Worm (Caenorhabditis elegans) whole organism, L4 larva: ENCODE measurements around the gene F16B12.4.

Experiments
- unc-62 ChIP-seq, 3 experiments: fragments of 150-350 bp in 1 of 3; sonication (generic microtip); optimal IDR thresholded peaks in 2 of 3; peaks in 1 of 3; 1 replicate in 1 of 3; 2 replicates in 2 of 3; lab custom pipeline; 2014 to 2017; ENCODE audit warnings: missing biosample characterization in 3 of 3, missing genetic modification characterization in 3 of 3, missing genetic modification reagents in 3 of 3, missing genotype in 1 of 3
- zfp-3 ChIP-seq: fragments of 200-800 bp; sonication (Bioruptor generic); conservative IDR thresholded peaks from 2 replicates; pipeline ENCODE4 v1.3.6; 2022; ENCODE audit warnings: missing genetic modification reagents, missing genetic modification characterization, missing compliant biosample characterization

ce11 chrX:14118762-14119161, 20.3 kb upstream of the F16B12.4 start:
- TF ChIP-seq zfp-3 (no peak), unc-62 (GFP tag; optimal IDR thresholded peaks at IDR 0.05 in 1 of 2; lab: Kevin White, UChicago) (no peak), unc-62 (tag; optimal IDR thresholded peaks at IDR 0.05; lab: Kevin White, UChicago) (no peak)
